Worm (Caenorhabditis elegans): ENCODE data around the gene F18E3.12.

DNA sequence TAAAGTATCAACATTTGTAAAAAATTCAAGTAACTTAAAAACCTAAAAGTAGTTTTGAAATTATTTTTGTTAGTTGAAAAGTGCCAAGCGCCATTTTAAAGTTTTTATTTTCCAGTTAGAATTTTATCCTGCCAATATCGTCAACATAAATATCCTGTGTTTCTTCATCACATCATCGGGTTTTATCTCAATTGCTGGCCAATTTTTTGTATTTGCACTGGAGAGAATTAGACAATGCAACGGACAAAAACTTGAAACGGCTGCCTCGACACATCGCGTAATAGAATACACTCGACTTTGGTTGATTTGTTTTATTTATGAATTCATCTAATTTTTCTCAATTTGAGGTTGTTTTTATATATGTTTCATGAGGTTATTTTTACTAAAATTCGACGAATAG, 40.2 kb downstream of the F18E3.12 start, which contains the start of gene F25E5.2:
- TF ChIP-seq ref-1 (GFP tag; conservative IDR thresholded peaks at IDR 0.05) (no peak), med-1 (GFP tag; optimal IDR thresholded peaks at IDR 0.05; ENCODE audit: insufficient read depth) (no peak), ztf-23 (GFP tag; IDR thresholded peaks at IDR 0.05) (no peak), T22C8.4 (GFP tag; IDR thresholded peaks at IDR 0.05) (no peak), flt-1 (GFP tag; IDR thresholded peaks at IDR 0.05) (no peak), klf-2 (GFP tag; conservative IDR thresholded peaks at IDR 0.05) (no peak), cog-1 (tag; optimal IDR thresholded peaks at IDR 0.05) (no peak), tab-1 (GFP tag; IDR thresholded peaks at IDR 0.05) (no peak)

All from whole organism, midembryonic.